Worm (Caenorhabditis elegans) whole organism, L2 larva: Measurements from ENCODE around the gene dpyd-1.

Experiments
- R02D3.7 ChIP-seq: fragments of 150-350 bp; optimal IDR thresholded peaks from 2 replicates; lab custom pipeline; 2014; ENCODE audit warnings: missing biosample characterization, missing genetic modification characterization
- ZK546.5 ChIP-seq: sonication (generic microtip); optimal IDR thresholded peaks from 2 replicates; lab custom pipeline; 2017; ENCODE audit warnings: missing biosample characterization, missing genetic modification characterization
- aly-2 ChIP-seq: fragments of 150-350 bp; optimal IDR thresholded peaks from 2 replicates; lab custom pipeline; 2014; ENCODE audit warnings: missing biosample characterization, missing genetic modification characterization
- ama-1 ChIP-seq: fragments of 150-350 bp; optimal IDR thresholded peaks from 2 replicates; lab custom pipeline; 2018; ENCODE audit warnings: inconsistent platforms
- nhr-10 ChIP-seq: sonication (generic microtip); optimal IDR thresholded peaks from 2 replicates; lab custom pipeline; 2017; ENCODE audit warnings: missing biosample characterization, missing genetic modification characterization
- nhr-12 ChIP-seq: fragments of 150-350 bp; optimal IDR thresholded peaks from 2 replicates; lab custom pipeline; 2014; ENCODE audit warnings: missing biosample characterization, missing genetic modification characterization
- nhr-77 ChIP-seq: fragments of 150-350 bp; optimal IDR thresholded peaks from 2 replicates; lab custom pipeline; 2014; ENCODE audit warnings: missing biosample characterization, missing genetic modification characterization
- snpc-4 ChIP-seq: fragments of 150-350 bp; optimal IDR thresholded peaks from 2 replicates; lab custom pipeline; 2014; ENCODE audit warnings: missing biosample characterization, missing genetic modification characterization

DNA sequence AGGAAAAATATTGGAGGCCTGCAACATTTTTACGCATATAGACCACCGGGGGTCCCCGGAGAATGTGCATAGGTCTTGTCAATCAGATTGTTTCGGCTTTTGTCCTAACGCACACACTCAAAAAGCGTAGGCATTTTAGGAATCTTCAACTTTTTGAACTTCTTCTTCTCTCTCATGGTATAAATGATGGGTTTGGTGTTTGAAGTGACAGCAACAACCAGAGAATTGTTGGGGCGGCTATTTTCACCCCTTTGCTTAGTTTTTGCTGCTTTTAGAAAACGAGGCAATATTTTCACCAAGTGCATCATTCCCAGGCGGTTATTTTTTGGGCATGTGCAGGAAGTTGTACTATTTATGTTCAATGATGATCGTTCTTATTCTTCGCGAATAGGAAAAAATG is 16.0 kb upstream of the dpyd-1 start:
- TF ChIP-seq aly-2 (tag; lab: Kevin White, UChicago) (no peak), R02D3.7 (tag; lab: Kevin White, UChicago) (no peak), snpc-4 (tag; lab: Kevin White, UChicago) (no peak), nhr-10 (no peak), ZK546.5 (no peak), nhr-77 (tag; lab: Kevin White, UChicago) (no peak), nhr-12 (tag; lab: Kevin White, UChicago) (no peak), ama-1 (lab: Kevin White, UChicago) (no peak)
